Fruit fly (Drosophila melanogaster): ENCODE results near the gene CG14989.
A peak's percentile ranks its signal among the peaks of the same experiment; 100 is the strongest.

DNA sequence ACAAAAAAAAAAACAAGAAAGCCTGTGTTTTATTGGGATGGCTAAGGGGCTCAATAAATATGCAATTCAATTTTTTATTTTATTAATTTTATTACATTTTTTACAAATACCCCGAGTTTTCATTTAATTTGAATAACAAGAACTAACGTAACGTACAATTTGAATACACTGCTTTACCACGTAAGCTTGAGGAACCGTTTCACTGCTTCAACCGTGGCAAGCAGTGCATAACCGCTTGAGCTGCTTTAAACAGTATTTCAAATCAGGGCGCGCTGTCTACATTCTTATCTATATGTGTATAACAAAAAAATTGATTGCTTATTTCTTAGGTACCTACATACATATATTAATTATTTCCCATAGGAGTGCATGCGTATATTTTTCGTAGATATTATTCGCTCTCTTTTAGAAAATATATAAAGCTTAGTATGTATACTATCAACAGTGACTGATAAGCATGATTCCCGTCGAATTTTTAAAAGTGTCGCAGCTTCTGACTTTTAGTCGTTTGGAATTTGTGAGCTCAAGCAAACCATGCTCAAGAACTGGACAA, 5.4 kb downstream of the CG14989 start, which contains the start of gene CG14990:
- no peak for TF ChIP-seq gl (tag; optimal IDR thresholded peaks at IDR 0.05)
- TF ChIP-seq D1 (tag; optimal IDR thresholded peaks at IDR 0.05), result peak; percentile 97
- no peak for TF ChIP-seq Ets98B (GFP tag; IDR thresholded peaks at IDR 0.05)
- no peak for TF ChIP-seq fd96Ca (GFP tag; IDR thresholded peaks at IDR 0.05)
- no peak for TF ChIP-seq CG34367 (tag; optimal IDR thresholded peaks at IDR 0.05)
- no peak for TF ChIP-seq CG12605 (GFP tag; IDR thresholded peaks at IDR 0.05)

Measured in whole organism, pupa.